Worm (Caenorhabditis elegans): Measurements from ENCODE around the gene sri-63.

DNA sequence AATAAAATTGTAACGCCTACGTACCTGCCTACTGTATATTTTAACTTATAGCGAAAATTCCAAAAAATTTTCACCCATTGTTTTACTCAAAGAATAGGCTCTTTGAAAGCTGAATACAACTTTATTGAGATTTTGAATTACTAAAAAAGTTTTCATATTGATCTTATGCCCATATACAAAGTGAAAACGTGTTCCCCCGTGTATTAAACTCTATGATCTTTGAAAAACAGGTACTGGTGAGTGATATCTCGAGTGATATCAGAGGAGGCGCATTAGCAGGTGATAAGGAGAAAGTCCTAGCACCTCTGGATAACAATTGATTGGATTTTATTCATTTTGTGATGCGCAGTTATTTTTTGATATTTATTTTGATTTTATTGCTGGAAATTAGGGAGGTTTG is 47.0 kb upstream of the sri-63 start, which contains the start of gene C17F4.3:
- no peak for TF ChIP-seq klf-2 (GFP tag; conservative IDR thresholded peaks at IDR 0.05)
- no peak for TF ChIP-seq ztf-29 (GFP tag; IDR thresholded peaks at IDR 0.05)
